Fruit fly (Drosophila melanogaster) whole organism, embryonic: ENCODE results near the gene Plc21C.

ENCODE experiments used
- Ada2b ChIP-seq: fragments of 200-800 bp; sonication (Bioruptor generic); IDR thresholded peaks from 2 replicates; pipeline ENCODE4 v1.3.6; 2022; ENCODE audit warnings: missing biosample characterization, missing genetic modification characterization
- CG10462 ChIP-seq: fragments of 200-800 bp; sonication (Bioruptor generic); optimal IDR thresholded peaks from 2 replicates; lab custom pipeline; 2016; ENCODE audit warnings: missing biosample characterization, missing genetic modification characterization
- CG12155 ChIP-seq: fragments of 200-800 bp; sonication (Bioruptor generic); optimal IDR thresholded peaks from 3 replicates; lab custom pipeline; 2016; ENCODE audit warnings: missing biosample characterization, missing genetic modification characterization
- CG12299 ChIP-seq: fragments of 200-800 bp; sonication (Bioruptor generic); optimal IDR thresholded peaks from 2 replicates; lab custom pipeline; 2018; ENCODE audit warnings: missing biosample characterization, mild to moderate bottlenecking, missing genetic modification characterization
- CG13894 ChIP-seq: fragments of 200-800 bp; sonication (Bioruptor generic); optimal IDR thresholded peaks from 3 replicates; lab custom pipeline; 2018; ENCODE audit warnings: missing biosample characterization, mild to moderate bottlenecking, missing genetic modification characterization, moderate library complexity
- CG14860 ChIP-seq: fragments of 200-800 bp; sonication (Bioruptor generic); IDR thresholded peaks from 3 replicates; pipeline ENCODE4 v1.3.6; 2022; ENCODE audit warnings: missing biosample characterization, missing genetic modification characterization; ENCODE audit not compliant: partially characterized antibody
- CG15269 ChIP-seq: fragments of 200-800 bp; sonication (Bioruptor generic); optimal IDR thresholded peaks from 2 replicates; lab custom pipeline; 2018; ENCODE audit warnings: missing biosample characterization, mild to moderate bottlenecking, missing genetic modification characterization, moderate library complexity
- CG1647 ChIP-seq: fragments of 200-800 bp; sonication (Bioruptor generic); optimal IDR thresholded peaks from 3 replicates; lab custom pipeline; 2016; ENCODE audit warnings: missing biosample characterization, missing genetic modification characterization
- CG17829 ChIP-seq: fragments of 200-800 bp; optimal IDR thresholded peaks from 2 replicates; lab custom pipeline; 2019; ENCODE audit warnings: missing biosample characterization, mild to moderate bottlenecking, missing genetic modification characterization, moderate library complexity
- CG31388 ChIP-seq: fragments of 200-800 bp; sonication (Bioruptor generic); optimal IDR thresholded peaks from 2 replicates; lab custom pipeline; 2016; ENCODE audit warnings: missing biosample characterization, missing genetic modification characterization
- CG32772 ChIP-seq: fragments of 200-800 bp; sonication (Bioruptor generic); IDR thresholded peaks from 2 replicates; pipeline ENCODE4 v1.3.6; 2022; ENCODE audit warnings: missing biosample characterization, missing genetic modification characterization
- CG3281 ChIP-seq: fragments of 200-800 bp; sonication (Bioruptor generic); optimal IDR thresholded peaks from 3 replicates; lab custom pipeline; 2017; ENCODE audit warnings: missing biosample characterization, mild to moderate bottlenecking, missing genetic modification characterization
- CG33557 ChIP-seq: fragments of 200-800 bp; sonication (Bioruptor generic); optimal IDR thresholded peaks from 2 replicates; lab custom pipeline; 2019; ENCODE audit warnings: missing biosample characterization, mild to moderate bottlenecking, missing genetic modification characterization, moderate library complexity
- CG5180 ChIP-seq: fragments of 200-800 bp; sonication (Bioruptor generic); optimal IDR thresholded peaks from 3 replicates; lab custom pipeline; 2017; ENCODE audit warnings: missing biosample characterization, missing genetic modification characterization, mild to moderate bottlenecking, moderate library complexity, missing genetic modification reagents
- CG5953 ChIP-seq: fragments of 200-800 bp; sonication (Bioruptor generic); IDR thresholded peaks from 2 replicates; pipeline ENCODE4 v1.3.6; 2022; ENCODE audit warnings: missing biosample characterization, missing genetic modification characterization
- CG6272 ChIP-seq: fragments of 200-800 bp; sonication (Bioruptor generic); IDR thresholded peaks from 2 replicates; pipeline ENCODE4 v1.3.6; 2022; ENCODE audit warnings: missing biosample characterization, missing genetic modification characterization
- CG6854 ChIP-seq: fragments of 200-800 bp; sonication (Bioruptor generic); optimal IDR thresholded peaks from 3 replicates; lab custom pipeline; 2017; ENCODE audit warnings: missing biosample characterization, mild to moderate bottlenecking, missing genetic modification characterization
- CG7786 ChIP-seq: fragments of 200-800 bp; sonication (Bioruptor generic); optimal IDR thresholded peaks from 2 replicates; lab custom pipeline; 2016; ENCODE audit warnings: missing biosample characterization, missing genetic modification characterization
- CG8765 ChIP-seq: fragments of 200-800 bp; sonication (Bioruptor generic); IDR thresholded peaks from 2 replicates; pipeline ENCODE4 v1.3.6; 2022; ENCODE audit warnings: missing biosample characterization, missing genetic modification characterization
- D19A ChIP-seq: fragments of 200-800 bp; optimal IDR thresholded peaks from 3 replicates; lab custom pipeline; 2019; ENCODE audit warnings: missing biosample characterization, mild to moderate bottlenecking, missing genetic modification characterization, moderate library complexity
- Dip2 ChIP-seq: fragments of 200-800 bp; sonication (Bioruptor generic); IDR thresholded peaks from 2 replicates; pipeline ENCODE4 v1.3.6; 2022; ENCODE audit warnings: missing biosample characterization, missing genetic modification characterization
- Doc2 ChIP-seq: fragments of 200-800 bp; sonication (Bioruptor generic); IDR thresholded peaks from 2 replicates; pipeline ENCODE4 v1.3.6; 2022; ENCODE audit warnings: missing biosample characterization, missing genetic modification characterization
- Drgx ChIP-seq: fragments of 200-800 bp; sonication (Bioruptor generic); IDR thresholded peaks from 2 replicates; pipeline ENCODE4 v1.3.6; 2022; ENCODE audit warnings: missing biosample characterization, missing genetic modification characterization
- H15 ChIP-seq: fragments of 200-800 bp; sonication (Bioruptor generic); IDR thresholded peaks from 3 replicates; pipeline ENCODE4 v1.3.6; 2022; ENCODE audit warnings: missing biosample characterization, missing genetic modification characterization
- HmgZ ChIP-seq: fragments of 200-800 bp; sonication (Bioruptor generic); optimal IDR thresholded peaks from 2 replicates; lab custom pipeline; 2018; ENCODE audit warnings: missing biosample characterization, mild to moderate bottlenecking, missing genetic modification characterization
- Hsf ChIP-seq: fragments of 200-800 bp; sonication (Bioruptor generic); optimal IDR thresholded peaks from 3 replicates; lab custom pipeline; 2016; ENCODE audit warnings: missing biosample characterization, missing genetic modification characterization
- Lim3 ChIP-seq: fragments of 200-800 bp; sonication (Bioruptor generic); IDR thresholded peaks from 2 replicates; pipeline ENCODE4 v1.3.6; 2022; ENCODE audit warnings: missing biosample characterization, missing genetic modification characterization
- Med ChIP-seq: fragments of 200-800 bp; sonication (Bioruptor generic); peaks from one replicate; lab custom pipeline; 2016; ENCODE audit warnings: missing biosample characterization, missing genetic modification characterization, mild to moderate bottlenecking, inconsistent platforms, moderate library complexity
- Meics ChIP-seq: fragments of 200-800 bp; sonication (Bioruptor generic); optimal IDR thresholded peaks from 2 replicates; lab custom pipeline; 2017; ENCODE audit warnings: missing biosample characterization, mild to moderate bottlenecking, missing genetic modification characterization
- NC2β ChIP-seq: fragments of 200-800 bp; sonication (Bioruptor generic); optimal IDR thresholded peaks from 2 replicates; lab custom pipeline; 2016; ENCODE audit warnings: missing biosample characterization, missing genetic modification characterization
- Taf1 ChIP-seq: fragments of 200-800 bp; sonication (Bioruptor generic); IDR thresholded peaks from 2 replicates; pipeline ENCODE4 v1.3.6; 2022; ENCODE audit warnings: missing biosample characterization, missing genetic modification characterization
- ap ChIP-seq: fragments of 200-800 bp; sonication (Bioruptor generic); IDR thresholded peaks from 2 replicates; pipeline ENCODE4 v1.3.6; 2022; ENCODE audit warnings: missing biosample characterization, missing genetic modification characterization
- ash1 ChIP-seq: fragments of 200-800 bp; sonication (Bioruptor generic); optimal IDR thresholded peaks from 2 replicates; lab custom pipeline; 2018; ENCODE audit warnings: missing biosample characterization, mild to moderate bottlenecking, missing genetic modification characterization
- chn ChIP-seq: fragments of 200-800 bp; sonication (Bioruptor generic); optimal IDR thresholded peaks from 2 replicates; lab custom pipeline; 2016; ENCODE audit warnings: missing biosample characterization, missing genetic modification characterization
- eyg ChIP-seq: fragments of 200-800 bp; sonication (Bioruptor generic); optimal IDR thresholded peaks from 3 replicates; lab custom pipeline; 2016; ENCODE audit warnings: missing biosample characterization, missing genetic modification characterization
- gce ChIP-seq: fragments of 200-800 bp; sonication (Bioruptor generic); IDR thresholded peaks from 3 replicates; pipeline ENCODE4 v1.3.6; 2022; ENCODE audit warnings: missing biosample characterization, missing genetic modification characterization
- gcm2 ChIP-seq: fragments of 200-800 bp; sonication (Bioruptor generic); optimal IDR thresholded peaks from 2 replicates; lab custom pipeline; 2016; ENCODE audit warnings: missing biosample characterization, missing genetic modification characterization
- gem ChIP-seq: fragments of 200-800 bp; sonication (Bioruptor generic); optimal IDR thresholded peaks from 2 replicates; lab custom pipeline; 2019; ENCODE audit warnings: missing biosample characterization, mild to moderate bottlenecking, missing genetic modification characterization, moderate library complexity
- luna ChIP-seq: fragments of 200-800 bp; sonication (Bioruptor generic); optimal IDR thresholded peaks from 2 replicates; lab custom pipeline; 2016; ENCODE audit warnings: missing biosample characterization, missing genetic modification characterization
- nerfin-1 ChIP-seq: fragments of 200-800 bp; sonication (Bioruptor generic); optimal IDR thresholded peaks from 3 replicates; lab custom pipeline; 2019; ENCODE audit warnings: missing biosample characterization, mild to moderate bottlenecking, missing genetic modification characterization, moderate library complexity
- nmo ChIP-seq: fragments of 200-800 bp; sonication (Bioruptor generic); optimal IDR thresholded peaks from 2 replicates; lab custom pipeline; 2018; ENCODE audit warnings: missing biosample characterization, mild to moderate bottlenecking, missing genetic modification characterization, moderate library complexity
- schlank ChIP-seq: fragments of 200-800 bp; sonication (Bioruptor generic); optimal IDR thresholded peaks from 2 replicates; lab custom pipeline; 2018; ENCODE audit warnings: missing biosample characterization, mild to moderate bottlenecking, missing genetic modification characterization
- seq ChIP-seq: fragments of 200-800 bp; sonication (Bioruptor generic); IDR thresholded peaks from 2 replicates; pipeline ENCODE4 v1.3.6; 2022; ENCODE audit warnings: missing biosample characterization, missing genetic modification characterization
- tap ChIP-seq: fragments of 200-800 bp; optimal IDR thresholded peaks from 3 replicates; lab custom pipeline; 2019; ENCODE audit warnings: missing biosample characterization, mild to moderate bottlenecking, missing genetic modification characterization, moderate library complexity
- tin ChIP-seq: fragments of 200-800 bp; sonication (Bioruptor generic); optimal IDR thresholded peaks from 3 replicates; lab custom pipeline; 2016; ENCODE audit warnings: missing biosample characterization, missing genetic modification characterization
- trh ChIP-seq: fragments of 200-800 bp; sonication (Bioruptor generic); optimal IDR thresholded peaks from 2 replicates; lab custom pipeline; 2016; ENCODE audit warnings: missing biosample characterization, missing genetic modification characterization
- twi ChIP-seq: fragments of 200-800 bp; optimal IDR thresholded peaks from 2 replicates; lab custom pipeline; 2019; ENCODE audit warnings: missing biosample characterization, mild to moderate bottlenecking, missing genetic modification characterization, moderate library complexity
- unpg ChIP-seq: fragments of 200-800 bp; sonication (Bioruptor generic); optimal IDR thresholded peaks from 3 replicates; lab custom pipeline; 2018; ENCODE audit warnings: missing biosample characterization, mild to moderate bottlenecking, missing genetic modification characterization, moderate library complexity
- vnd ChIP-seq: fragments of 200-800 bp; sonication (Bioruptor generic); IDR thresholded peaks from 3 replicates; pipeline ENCODE4 v1.3.6; 2022; ENCODE audit warnings: missing biosample characterization, missing genetic modification characterization; ENCODE audit not compliant: partially characterized antibody
- wek ChIP-seq: fragments of 200-800 bp; sonication (Bioruptor generic); optimal IDR thresholded peaks from 3 replicates; lab custom pipeline; 2018; ENCODE audit warnings: missing biosample characterization, mild to moderate bottlenecking, missing genetic modification characterization, moderate library complexity
- wor ChIP-seq: fragments of 200-800 bp; sonication (Bioruptor generic); IDR thresholded peaks from 2 replicates; pipeline ENCODE4 v1.3.6; 2022; ENCODE audit warnings: missing biosample characterization, missing genetic modification characterization
- zfh1 ChIP-seq: fragments of 200-800 bp; sonication (Bioruptor generic); IDR thresholded peaks from 3 replicates; pipeline ENCODE4 v1.3.6; 2022; ENCODE audit warnings: missing biosample characterization, missing genetic modification characterization

Gene Plc21C

DNA sequence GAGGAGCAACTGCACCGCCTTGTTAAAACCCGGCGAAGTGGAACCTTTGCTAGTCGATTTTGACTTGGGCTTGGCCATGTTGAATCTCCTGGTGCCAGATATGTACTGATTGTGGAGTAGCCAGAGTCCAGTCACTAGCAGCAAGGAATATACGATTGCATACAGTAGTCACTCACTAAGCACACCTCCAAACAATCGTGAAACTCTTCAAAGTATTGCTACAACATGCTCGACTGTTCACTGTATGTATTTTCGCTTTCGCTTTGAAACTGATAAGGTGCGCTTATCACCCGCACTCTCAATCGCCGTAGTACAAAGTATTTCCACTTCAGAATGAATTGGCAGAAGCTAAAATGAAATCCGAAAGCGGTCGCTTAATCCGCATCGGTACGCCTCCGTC, 19.3 kb upstream of the Plc21C start (continued):
- TF ChIP-seq eyg (no peak), CG15269 (tag; lab: Kevin White, UChicago) (peak; percentile 74), Med (peak; percentile 95), CG6854 (GFP tag; lab: Kevin White, UChicago) (peak; percentile 55), gem (tag; lab: Kevin White, UChicago) (peak; percentile 51), chn (peak; percentile 47), CG5953 (GFP tag; lab: Robert Waterston, UW) (peak; percentile 55), tin (GFP tag; lab: Kevin White, UChicago) (peak; percentile 61), gce (GFP tag; lab: Robert Waterston, UW) (peak; percentile 11; the same call in 1 of the 3 replicates), Meics (GFP tag; lab: Kevin White, UChicago) (peak; percentile 81), vnd (no peak), tap (peak; percentile 54), CG6272 (peak; percentile 35; the same call in 1 of the 2 replicates), luna (GFP tag; lab: Kevin White, UChicago) (no peak), CG14860 (no peak), CG13894 (tag; lab: Kevin White, UChicago) (peak; percentile 65), CG10462 (no peak), ap (GFP tag; lab: Robert Waterston, UW) (peak; percentile 46), trh (GFP tag; lab: Kevin White, UChicago) (peak; percentile 10), CG8765 (no peak), nmo (GFP tag; lab: Kevin White, UChicago) (peak; percentile 15), Taf1 (peak; percentile 75), nerfin-1 (tag; lab: Kevin White, UChicago) (no peak), gcm2 (GFP tag; lab: Kevin White, UChicago) (peak; percentile 53), CG17829 (tag; lab: Kevin White, UChicago) (peak; percentile 47), unpg (GFP tag; lab: Kevin White, UChicago) (peak; percentile 63), twi (no peak), CG5180 (GFP tag; lab: Kevin White, UChicago) (no peak), CG12299 (peak; percentile 10), CG31388 (GFP tag; lab: Kevin White, UChicago) (peak; percentile 46), ash1 (GFP tag; lab: Kevin White, UChicago) (peak; percentile 79), CG12155 (GFP tag; lab: Kevin White, UChicago) (peak; percentile 64), Ada2b (peak; percentile 67), zfh1 (peak; percentile 67; the same call in 2 of the 3 replicates), CG3281 (peak; percentile 67), Lim3 (no peak), schlank (tag; lab: Kevin White, UChicago) (peak; percentile 82), NC2β (GFP tag; lab: Kevin White, UChicago) (peak; percentile 43), H15 (peak; percentile 62; the same call in 2 of the 3 replicates), CG32772 (GFP tag; lab: Robert Waterston, UW) (peak; percentile 24; the same call in 1 of the 2 replicates), Doc2 (GFP tag; lab: Robert Waterston, UW) (no peak), CG33557 (no peak), Dip2 (GFP tag; lab: Robert Waterston, UW) (no peak), D19A (tag; lab: Kevin White, UChicago) (peak; percentile 5), Hsf (GFP tag; lab: Kevin White, UChicago) (peak; percentile 66), wek (GFP tag; lab: Kevin White, UChicago) (no peak), wor (GFP tag; lab: Robert Waterston, UW) (no peak), seq (GFP tag; lab: Robert Waterston, UW) (peak; percentile 64; the same call in 1 of the 2 replicates), CG7786 (peak; percentile 78), CG1647 (GFP tag; lab: Kevin White, UChicago) (peak; percentile 65), HmgZ (tag; lab: Kevin White, UChicago) (peak; percentile 91), Drgx (peak; percentile 54)
